Worm (Caenorhabditis elegans): Measurements from ENCODE around the gene elt-2.

- TF ChIP-seq dao-5 (tag; optimal IDR thresholded peaks at IDR 0.05), result no peak
- TF ChIP-seq him-1 (tag; optimal IDR thresholded peaks at IDR 0.05), result no peak
- no peak for TF ChIP-seq W03F9.2 (tag; optimal IDR thresholded peaks at IDR 0.05)
Observed at ce11 chrX:10485300-10485755, 4.3 kb downstream of the elt-2 start, which contains the start of gene C33D3.3.

Data from whole organism, L4/young adult.